Fruit fly (Drosophila melanogaster) whole organism: Measurements from ENCODE around the gene para.

Experiments
- CG8478 ChIP-seq: fragments of >200 bp; optimal IDR thresholded peaks from 2 replicates; lab custom pipeline; 2018; ENCODE audit warnings: inconsistent platforms
- Dll ChIP-seq: fragments of >200 bp; optimal IDR thresholded peaks from 2 replicates; lab custom pipeline; 2017
- EcR ChIP-seq, 2 experiments: fragments of >200 bp; optimal IDR thresholded peaks; 2 replicates each; lab custom pipeline; 2017; ENCODE audit warnings: missing biosample characterization in 2 of 2, missing genetic modification characterization in 2 of 2, missing genetic modification reagents in 2 of 2
- pan ChIP-seq: fragments of >200 bp; optimal IDR thresholded peaks from 2 replicates; lab custom pipeline; 2017
- psq ChIP-seq: fragments of >200 bp; optimal IDR thresholded peaks from 2 replicates; lab custom pipeline; 2017
- usp ChIP-seq: fragments of >200 bp; optimal IDR thresholded peaks from 2 replicates; lab custom pipeline; 2017; ENCODE audit warnings: missing biosample characterization, missing genetic modification characterization, mixed read lengths

para gene

DNA sequence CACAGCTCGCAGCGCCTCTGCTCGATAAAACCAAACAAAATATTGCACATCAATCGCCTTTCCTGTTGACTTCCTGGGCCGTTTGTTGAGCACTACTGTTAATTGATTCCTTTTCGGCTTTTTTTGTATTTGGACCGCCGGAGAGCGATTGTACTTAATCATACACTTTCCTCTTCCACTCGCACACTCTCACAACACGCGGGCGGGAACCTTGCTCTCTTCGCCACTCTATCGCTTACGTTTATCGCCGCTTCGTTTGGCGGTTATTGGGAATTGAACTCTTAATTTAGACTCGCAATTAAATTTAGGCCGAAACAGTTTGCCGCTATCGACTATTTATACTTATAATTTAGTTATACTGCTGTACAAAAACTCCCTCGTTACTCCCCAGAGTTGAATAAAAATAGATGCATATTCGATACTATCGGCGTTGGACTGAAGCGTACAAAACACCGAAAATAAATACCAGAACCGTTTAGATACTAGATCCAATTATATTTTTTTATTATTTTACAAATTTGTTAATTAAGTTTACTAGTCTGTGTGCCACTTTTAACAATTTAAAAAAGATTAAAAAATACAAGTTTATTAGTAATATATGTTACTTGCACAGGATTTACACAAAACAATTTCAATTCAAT, 20.8 kb upstream of the para start, which contains the start of gene Arp2:
Gene Arp2, minus strand, starts transcription at position 427 of the 641 bp plus-strand sequence.
- no peak for TF ChIP-seq psq (lab: Kevin White, UChicago)
- TF ChIP-seq pan (lab: Kevin White, UChicago), result no peak
- TF ChIP-seq Dll, result no peak
- TF ChIP-seq EcR (GFP tag; optimal IDR thresholded peaks at IDR 0.05; lab: Kevin White, UChicago), result no peak
- TF ChIP-seq usp (GFP tag; lab: Kevin White, UChicago), result no peak
- no peak for TF ChIP-seq CG8478 (lab: Kevin White, UChicago)

dm6 chrX:16552968-16553417, 20.1 kb upstream of the para start:
- TF ChIP-seq EcR (GFP tag; optimal IDR thresholded peaks at IDR 0.05; lab: Kevin White, UChicago) (peak; percentile 95 to 99), CG8478 (lab: Kevin White, UChicago) (no peak)

dm6 chrX:16552567-16552966, 19.7 kb upstream of the para start:
- TF ChIP-seq pan (lab: Kevin White, UChicago) (no peak), usp (GFP tag; lab: Kevin White, UChicago) (no peak), psq (lab: Kevin White, UChicago) (no peak), EcR (GFP tag; optimal IDR thresholded peaks at IDR 0.05; lab: Kevin White, UChicago) (no peak)

dm6 chrX:16547390-16547789, 14.5 kb upstream of the para start, which contains the start of gene CG9902:
Gene CG9902, minus strand, starts transcription at chrX:16547520.
- no peak for TF ChIP-seq Dll
- TF ChIP-seq pan (lab: Kevin White, UChicago), result no peak
- TF ChIP-seq usp (GFP tag; lab: Kevin White, UChicago), result no peak
- TF ChIP-seq CG8478 (lab: Kevin White, UChicago), result no peak
- TF ChIP-seq psq (lab: Kevin White, UChicago), result no peak
- TF ChIP-seq EcR (GFP tag; optimal IDR thresholded peaks at IDR 0.05; lab: Kevin White, UChicago), result no peak

DNA sequence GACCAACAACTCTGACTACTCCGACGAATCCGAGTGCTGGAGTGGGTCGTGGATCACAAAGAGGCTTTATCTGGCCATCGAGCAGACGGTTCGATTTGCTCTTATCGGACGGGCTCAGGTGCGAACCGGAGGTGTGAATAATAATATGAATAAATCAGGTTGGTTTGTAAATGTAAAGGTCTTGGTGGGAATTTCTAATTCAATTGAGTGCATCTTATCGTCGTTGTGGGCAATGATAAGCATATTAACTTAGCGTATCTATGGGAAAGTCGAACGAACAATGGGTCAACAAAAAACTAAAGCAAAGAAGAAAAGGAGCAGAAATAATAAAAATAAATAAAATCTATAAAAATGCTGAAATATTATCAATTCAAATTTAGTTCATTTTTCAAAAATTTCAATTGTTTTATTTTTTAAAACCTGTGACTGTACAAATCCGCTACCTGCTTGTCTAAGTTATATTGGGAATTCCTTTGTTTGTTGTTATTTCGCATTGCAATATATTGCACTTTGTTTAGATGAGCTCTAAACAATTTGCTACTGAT, 8.0 kb upstream of the para start, which contains the start of gene CG9903:
Gene CG9903, minus strand, starts transcription at position 51 of the 545 bp plus-strand sequence.
- TF ChIP-seq CG8478 (lab: Kevin White, UChicago) (no peak), EcR (GFP tag; optimal IDR thresholded peaks at IDR 0.05; lab: Kevin White, UChicago) (no peak), usp (GFP tag; lab: Kevin White, UChicago) (no peak), psq (lab: Kevin White, UChicago) (no peak), pan (lab: Kevin White, UChicago) (no peak), Dll (no peak)

DNA sequence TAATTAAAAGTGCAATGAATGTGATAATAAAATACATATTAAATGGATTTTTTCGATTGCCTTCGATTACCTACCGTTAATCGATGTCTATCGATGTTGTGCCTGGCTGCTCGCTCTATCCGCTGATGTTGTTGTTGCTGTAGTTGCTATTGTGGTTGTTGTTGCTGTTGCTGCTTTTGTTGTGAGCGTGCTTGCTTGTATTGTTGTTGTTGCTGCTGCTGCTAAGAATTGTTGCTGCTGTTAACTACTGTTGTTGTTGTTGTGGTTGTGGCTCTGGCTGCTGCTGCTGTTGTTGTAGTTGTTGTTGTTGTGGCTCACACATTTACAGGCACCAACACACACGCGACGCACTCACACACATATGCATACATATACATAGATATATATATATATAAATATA, 5.7 kb downstream of the para start:
- TF ChIP-seq CG8478 (lab: Kevin White, UChicago) (no peak), EcR (GFP tag; optimal IDR thresholded peaks at IDR 0.05; lab: Kevin White, UChicago) (no peak), Dll (no peak), usp (GFP tag; lab: Kevin White, UChicago) (no peak), psq (lab: Kevin White, UChicago) (no peak), pan (lab: Kevin White, UChicago) (no peak)

DNA sequence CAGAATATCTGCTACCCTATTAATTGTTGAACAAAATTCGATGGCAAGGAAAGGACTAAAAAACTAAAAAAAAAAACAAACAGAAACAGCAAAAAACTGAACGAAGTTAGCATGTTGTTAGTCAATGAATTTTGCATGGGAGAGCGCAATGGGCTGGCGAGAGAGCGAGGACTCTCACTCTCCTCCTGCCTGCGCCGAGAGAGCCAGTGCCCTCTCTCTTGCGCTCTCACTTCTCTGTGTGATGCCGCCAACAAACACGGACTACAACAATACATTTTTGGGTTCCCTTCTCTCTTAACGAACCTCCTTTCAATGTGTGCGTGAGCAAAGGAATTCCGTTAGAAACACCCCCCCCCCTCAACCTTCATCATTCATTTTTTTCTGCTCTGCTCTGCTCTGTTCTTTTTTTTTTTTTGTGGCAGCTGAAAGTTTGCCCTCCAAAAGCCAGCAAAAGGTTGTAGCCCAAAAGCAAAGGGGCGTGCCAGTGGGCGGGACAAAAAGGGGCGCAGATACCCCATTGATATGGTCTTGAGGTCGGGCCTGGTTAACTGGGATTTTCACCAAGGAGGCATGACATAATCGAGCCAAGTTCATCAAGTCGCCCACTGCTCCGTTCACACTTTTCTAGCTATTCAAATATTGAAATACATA, 6.7 kb downstream of the para start:
- TF ChIP-seq EcR (GFP tag; optimal IDR thresholded peaks at IDR 0.05; lab: Kevin White, UChicago) (no peak), usp (GFP tag; lab: Kevin White, UChicago) (no peak), Dll (no peak), psq (lab: Kevin White, UChicago) (no peak), pan (lab: Kevin White, UChicago) (no peak), CG8478 (lab: Kevin White, UChicago) (no peak)

DNA sequence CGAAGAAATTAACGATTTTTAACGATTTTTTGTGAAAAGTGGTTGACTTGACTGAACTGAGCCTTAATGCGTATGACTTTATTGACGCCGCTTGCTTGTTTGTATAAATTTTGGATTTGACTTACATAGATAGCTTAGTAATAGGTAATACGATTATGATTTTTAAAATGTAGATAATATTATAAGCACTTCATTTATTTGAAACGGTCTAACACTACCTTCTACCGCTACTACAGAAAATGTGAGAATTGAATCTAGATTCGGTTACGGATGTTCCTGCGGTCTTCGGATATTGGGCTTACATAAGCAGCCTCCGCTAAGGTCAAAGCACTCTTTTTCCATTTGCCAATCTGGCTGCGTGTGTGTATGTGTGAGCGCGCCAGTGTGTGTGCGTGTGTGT, 7.6 kb downstream of the para start, which contains the start of gene Cnx14D:
Gene Cnx14D, minus strand, starts transcription at position 101 of the 400 bp plus-strand sequence.
- TF ChIP-seq EcR (GFP tag; optimal IDR thresholded peaks at IDR 0.05; lab: Kevin White, UChicago) (no peak), psq (lab: Kevin White, UChicago) (no peak), Dll (no peak)

DNA sequence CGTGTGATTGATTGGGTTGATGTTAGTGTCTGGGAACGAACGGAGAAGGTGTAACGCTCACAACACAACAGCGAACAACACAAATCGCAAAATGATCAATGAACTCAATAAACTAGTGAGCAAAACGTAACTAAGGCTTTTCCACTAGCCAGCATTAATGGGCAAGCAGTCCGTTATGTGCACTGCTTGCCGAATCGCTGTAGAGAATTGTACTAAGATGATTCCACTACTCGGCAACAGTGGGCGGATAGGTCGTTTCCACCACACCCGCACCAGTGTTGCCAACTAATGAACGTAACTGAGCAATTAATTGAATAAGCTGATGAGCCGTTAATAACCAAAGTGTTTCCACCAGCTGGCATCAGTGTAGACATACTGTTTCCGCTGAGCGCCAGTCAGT, 48.4 kb downstream of the para start:
- TF ChIP-seq usp (GFP tag; lab: Kevin White, UChicago) (no peak), pan (lab: Kevin White, UChicago) (no peak)

dm6 chrX:16458551-16458950, 74.3 kb downstream of the para start:
- TF ChIP-seq CG8478 (lab: Kevin White, UChicago), result no peak
- TF ChIP-seq pan (lab: Kevin White, UChicago), result no peak
- no peak for TF ChIP-seq EcR (GFP tag; optimal IDR thresholded peaks at IDR 0.05; lab: Kevin White, UChicago)
- no peak for TF ChIP-seq Dll
- TF ChIP-seq psq (lab: Kevin White, UChicago), result no peak
- no peak for TF ChIP-seq usp (GFP tag; lab: Kevin White, UChicago)

- TF ChIP-seq Dll, result no peak
- TF ChIP-seq EcR (GFP tag; optimal IDR thresholded peaks at IDR 0.05; lab: Kevin White, UChicago), result no peak
- TF ChIP-seq usp (GFP tag; lab: Kevin White, UChicago), result no peak
- TF ChIP-seq psq (lab: Kevin White, UChicago), result no peak
- no peak for TF ChIP-seq CG8478 (lab: Kevin White, UChicago)
- TF ChIP-seq pan (lab: Kevin White, UChicago), result no peak
Observed at dm6 chrX:16456582-16456981, 76.3 kb downstream of the para start.

DNA sequence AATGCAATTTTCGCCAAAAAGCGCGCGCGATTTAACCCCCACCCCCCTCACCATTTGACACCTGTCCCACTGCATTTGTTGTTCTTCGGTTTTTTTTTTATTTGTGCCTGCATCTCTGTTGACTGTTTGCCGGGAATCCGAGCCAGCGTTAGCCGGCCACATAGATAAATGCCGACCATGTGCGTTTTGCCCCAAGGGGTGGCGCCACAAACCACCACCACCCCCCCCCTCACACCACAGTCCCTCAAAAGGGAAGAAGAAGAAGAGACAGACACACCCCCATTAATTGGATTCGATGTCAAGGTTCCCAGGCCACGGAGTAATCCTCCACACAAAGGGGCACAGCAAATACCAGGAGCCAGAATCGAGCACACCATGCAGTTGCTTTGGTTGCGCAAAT, 83.6 kb downstream of the para start:
- no peak for TF ChIP-seq pan (lab: Kevin White, UChicago)
- TF ChIP-seq usp (GFP tag; lab: Kevin White, UChicago), result no peak
- TF ChIP-seq psq (lab: Kevin White, UChicago), result no peak
- no peak for TF ChIP-seq Dll
- TF ChIP-seq CG8478 (lab: Kevin White, UChicago), result no peak
- no peak for TF ChIP-seq EcR (GFP tag; optimal IDR thresholded peaks at IDR 0.05; lab: Kevin White, UChicago)
